Fruit fly (Drosophila melanogaster) whole organism, embryonic: Measurements from ENCODE around the gene Tango5.

Experiments used
- B-H2 ChIP-seq: fragments of 200-800 bp; sonication (Bioruptor generic); optimal IDR thresholded peaks from 2 replicates; lab custom pipeline; 2018; ENCODE audit warnings: missing biosample characterization, mild to moderate bottlenecking, missing genetic modification characterization
- BEAF-32 ChIP-seq: fragments of 200-800 bp; sonication (Bioruptor generic); optimal IDR thresholded peaks from 3 replicates; lab custom pipeline; 2017; ENCODE audit warnings: missing biosample characterization, missing genetic modification characterization, mild to moderate bottlenecking, moderate library complexity, missing genetic modification reagents
- CG10979 ChIP-seq: fragments of 200-800 bp; sonication (Bioruptor generic); optimal IDR thresholded peaks from 2 replicates; lab custom pipeline; 2018; ENCODE audit warnings: missing biosample characterization, mild to moderate bottlenecking, missing genetic modification characterization, moderate library complexity
- CG11560 ChIP-seq: fragments of 200-800 bp; sonication (Bioruptor generic); IDR thresholded peaks from 3 replicates; pipeline ENCODE4 v1.3.6; 2022; ENCODE audit warnings: missing biosample characterization, missing genetic modification characterization
- CG12155 ChIP-seq: fragments of 200-800 bp; sonication (Bioruptor generic); optimal IDR thresholded peaks from 3 replicates; lab custom pipeline; 2016; ENCODE audit warnings: missing biosample characterization, missing genetic modification characterization
- CG13296 ChIP-seq: fragments of 200-800 bp; sonication (Bioruptor generic); optimal IDR thresholded peaks from 3 replicates; lab custom pipeline; 2018; ENCODE audit warnings: missing biosample characterization, mild to moderate bottlenecking, missing genetic modification characterization
- CG14965 ChIP-seq: fragments of 200-800 bp; sonication (Bioruptor generic); optimal IDR thresholded peaks from 2 replicates; lab custom pipeline; 2016; ENCODE audit warnings: missing biosample characterization, missing genetic modification characterization, borderline replicate concordance
- CG15269 ChIP-seq: fragments of 200-800 bp; sonication (Bioruptor generic); optimal IDR thresholded peaks from 2 replicates; lab custom pipeline; 2018; ENCODE audit warnings: missing biosample characterization, mild to moderate bottlenecking, missing genetic modification characterization, moderate library complexity
- CG17361 ChIP-seq: fragments of 200-800 bp; sonication (Bioruptor generic); IDR thresholded peaks from 3 replicates; pipeline ENCODE4 v1.3.6; 2022; ENCODE audit warnings: missing biosample characterization, missing genetic modification characterization
- CG1832 ChIP-seq: fragments of 200-800 bp; sonication (Bioruptor generic); optimal IDR thresholded peaks from 2 replicates; lab custom pipeline; 2017; ENCODE audit warnings: missing biosample characterization, mild to moderate bottlenecking, missing genetic modification characterization, inconsistent platforms
- CG2202 ChIP-seq: fragments of 200-800 bp; sonication (Bioruptor generic); optimal IDR thresholded peaks from 2 replicates; lab custom pipeline; 2018; ENCODE audit warnings: missing biosample characterization, mild to moderate bottlenecking, missing genetic modification characterization
- CG30403 ChIP-seq: fragments of 200-800 bp; sonication (Bioruptor generic); optimal IDR thresholded peaks from 3 replicates; lab custom pipeline; 2016; ENCODE audit warnings: missing biosample characterization, missing genetic modification characterization
- CG30431 ChIP-seq: fragments of 200-800 bp; sonication (Bioruptor generic); optimal IDR thresholded peaks from 2 replicates; lab custom pipeline; 2017; ENCODE audit warnings: missing biosample characterization, missing genetic modification characterization
- CG3163 ChIP-seq: fragments of 200-800 bp; sonication (Bioruptor generic); optimal IDR thresholded peaks from 3 replicates; lab custom pipeline; 2016; ENCODE audit warnings: missing biosample characterization, missing genetic modification characterization
- CG32772 ChIP-seq: fragments of 200-800 bp; sonication (Bioruptor generic); IDR thresholded peaks from 2 replicates; pipeline ENCODE4 v1.3.6; 2022; ENCODE audit warnings: missing biosample characterization, missing genetic modification characterization
- CG3281 ChIP-seq: fragments of 200-800 bp; sonication (Bioruptor generic); optimal IDR thresholded peaks from 3 replicates; lab custom pipeline; 2017; ENCODE audit warnings: missing biosample characterization, mild to moderate bottlenecking, missing genetic modification characterization
- CG42726 ChIP-seq: fragments of 200-800 bp; sonication (Bioruptor generic); IDR thresholded peaks from 2 replicates; pipeline ENCODE4 v1.3.6; 2022; ENCODE audit warnings: missing biosample characterization, missing genetic modification characterization; ENCODE audit not compliant: partially characterized antibody
- CG4282 ChIP-seq: fragments of 200-800 bp; sonication (Bioruptor generic); optimal IDR thresholded peaks from 2 replicates; lab custom pipeline; 2016; ENCODE audit warnings: missing biosample characterization, missing genetic modification characterization
- CG4424 ChIP-seq: fragments of 200-800 bp; sonication (Bioruptor generic); optimal IDR thresholded peaks from 3 replicates; lab custom pipeline; 2016; ENCODE audit warnings: missing biosample characterization, missing genetic modification characterization
- CG6765 ChIP-seq: fragments of 200-800 bp; sonication (Bioruptor generic); optimal IDR thresholded peaks from 3 replicates; lab custom pipeline; 2017; ENCODE audit warnings: missing biosample characterization, mild to moderate bottlenecking, missing genetic modification characterization
- CG7271 ChIP-seq: fragments of 200-800 bp; sonication (Bioruptor generic); optimal IDR thresholded peaks from 2 replicates; lab custom pipeline; 2018; ENCODE audit warnings: missing biosample characterization, mild to moderate bottlenecking, missing genetic modification characterization, moderate library complexity
- CG7745 ChIP-seq: fragments of 200-800 bp; sonication (Bioruptor generic); optimal IDR thresholded peaks from 2 replicates; lab custom pipeline; 2018; ENCODE audit warnings: missing biosample characterization, mild to moderate bottlenecking, missing genetic modification characterization, moderate library complexity
- Doc3 ChIP-seq: fragments of 200-800 bp; sonication (Bioruptor generic); IDR thresholded peaks from 3 replicates; pipeline ENCODE4 v1.3.6; 2022; ENCODE audit warnings: missing biosample characterization, missing genetic modification characterization; ENCODE audit not compliant: partially characterized antibody
- Elba2 ChIP-seq: fragments of 200-800 bp; sonication (Bioruptor generic); optimal IDR thresholded peaks from 3 replicates; lab custom pipeline; 2016; ENCODE audit warnings: missing biosample characterization, missing genetic modification characterization
- Ets65A ChIP-seq: fragments of 200-800 bp; sonication (Bioruptor generic); peaks from one replicate; lab custom pipeline; 2016; ENCODE audit warnings: missing biosample characterization, missing genetic modification characterization
- Fer1 ChIP-seq: fragments of 200-800 bp; sonication (Bioruptor generic); optimal IDR thresholded peaks from 2 replicates; lab custom pipeline; 2017; ENCODE audit warnings: missing biosample characterization, mild to moderate bottlenecking, missing genetic modification characterization
- H15 ChIP-seq: fragments of 200-800 bp; sonication (Bioruptor generic); IDR thresholded peaks from 3 replicates; pipeline ENCODE4 v1.3.6; 2022; ENCODE audit warnings: missing biosample characterization, missing genetic modification characterization
- NC2α ChIP-seq: fragments of 200-800 bp; sonication (Bioruptor generic); optimal IDR thresholded peaks from 2 replicates; lab custom pipeline; 2016; ENCODE audit warnings: missing biosample characterization, missing genetic modification characterization
- NK7.1 ChIP-seq: fragments of 200-800 bp; sonication (Bioruptor generic); optimal IDR thresholded peaks from 3 replicates; lab custom pipeline; 2016; ENCODE audit warnings: missing biosample characterization, missing genetic modification characterization
- Oaz ChIP-seq: fragments of 200-800 bp; sonication (Bioruptor generic); IDR thresholded peaks from 2 replicates; pipeline ENCODE4 v1.3.6; 2022; ENCODE audit warnings: missing biosample characterization, missing genetic modification characterization
- bab2 ChIP-seq: fragments of 200-800 bp; sonication (Bioruptor generic); optimal IDR thresholded peaks from 2 replicates; lab custom pipeline; 2016; ENCODE audit warnings: missing biosample characterization, missing genetic modification characterization
- btn ChIP-seq: fragments of 200-800 bp; sonication (Bioruptor generic); optimal IDR thresholded peaks from 2 replicates; lab custom pipeline; 2016; ENCODE audit warnings: missing biosample characterization, missing genetic modification characterization
- chn ChIP-seq: fragments of 200-800 bp; sonication (Bioruptor generic); optimal IDR thresholded peaks from 2 replicates; lab custom pipeline; 2016; ENCODE audit warnings: missing biosample characterization, missing genetic modification characterization
- ci ChIP-seq: fragments of 200-800 bp; sonication (Bioruptor generic); IDR thresholded peaks from 3 replicates; pipeline ENCODE4 v1.3.6; 2022; ENCODE audit warnings: missing biosample characterization, missing genetic modification characterization
- disco-r ChIP-seq: fragments of 200-800 bp; sonication (Bioruptor generic); optimal IDR thresholded peaks from 2 replicates; lab custom pipeline; 2016; ENCODE audit warnings: missing biosample characterization, missing genetic modification characterization
- dmrt11E ChIP-seq: fragments of 200-800 bp; sonication (Bioruptor generic); optimal IDR thresholded peaks from 3 replicates; lab custom pipeline; 2018; ENCODE audit warnings: missing biosample characterization, mild to moderate bottlenecking, missing genetic modification characterization, moderate library complexity
- ewg ChIP-seq: fragments of 200-800 bp; sonication (Bioruptor generic); optimal IDR thresholded peaks from 3 replicates; lab custom pipeline; 2017; ENCODE audit warnings: mild to moderate bottlenecking, missing biosample characterization, missing genetic modification reagents, missing genetic modification characterization
- gsb-n ChIP-seq: fragments of 200-800 bp; sonication (Bioruptor generic); optimal IDR thresholded peaks from 3 replicates; lab custom pipeline; 2018; ENCODE audit warnings: missing biosample characterization, mild to moderate bottlenecking, missing genetic modification characterization
- ind ChIP-seq: fragments of 200-800 bp; sonication (Bioruptor generic); optimal IDR thresholded peaks from 3 replicates; lab custom pipeline; 2016; ENCODE audit warnings: missing biosample characterization, missing genetic modification characterization
- mld ChIP-seq: fragments of 200-800 bp; sonication (Bioruptor generic); IDR thresholded peaks from 3 replicates; pipeline ENCODE4 v1.3.6; 2022; ENCODE audit warnings: missing biosample characterization, missing genetic modification characterization; ENCODE audit not compliant: partially characterized antibody
- nmo ChIP-seq: fragments of 200-800 bp; sonication (Bioruptor generic); optimal IDR thresholded peaks from 2 replicates; lab custom pipeline; 2018; ENCODE audit warnings: missing biosample characterization, mild to moderate bottlenecking, missing genetic modification characterization, moderate library complexity
- p53 ChIP-seq: fragments of 200-800 bp; sonication (Bioruptor generic); optimal IDR thresholded peaks from 2 replicates; lab custom pipeline; 2016; ENCODE audit warnings: missing biosample characterization, missing genetic modification characterization
- pfk ChIP-seq: fragments of 200-800 bp; sonication (Bioruptor generic); optimal IDR thresholded peaks from 2 replicates; lab custom pipeline; 2018; ENCODE audit warnings: missing biosample characterization, mild to moderate bottlenecking, missing genetic modification characterization, moderate library complexity
- prd ChIP-seq, 3 experiments: fragments of >200 bp in 2 of 3; fragments of 200-800 bp in 1 of 3; sonication (Bioruptor generic) in 1 of 3; optimal IDR thresholded peaks in 2 of 3; IDR thresholded peaks in 1 of 3; 2 replicates in 2 of 3; 3 replicates in 1 of 3; pipeline versions ENCODE4 v1.3.6 to Lab custom; 2017 to 2022; ENCODE audit warnings: missing biosample characterization in 1 of 3, missing genetic modification characterization in 1 of 3
- scrt ChIP-seq: fragments of 200-800 bp; sonication (Bioruptor generic); optimal IDR thresholded peaks from 2 replicates; lab custom pipeline; 2018; ENCODE audit warnings: missing biosample characterization, mild to moderate bottlenecking, missing genetic modification characterization, moderate library complexity
- sima ChIP-seq: fragments of 200-800 bp; sonication (Bioruptor generic); optimal IDR thresholded peaks from 2 replicates; lab custom pipeline; 2016; ENCODE audit warnings: missing biosample characterization, missing genetic modification characterization
- slou ChIP-seq: fragments of 200-800 bp; sonication (Bioruptor generic); optimal IDR thresholded peaks from 3 replicates; lab custom pipeline; 2016; ENCODE audit warnings: missing biosample characterization, missing genetic modification characterization
- unc-4 ChIP-seq: fragments of 200-800 bp; sonication (Bioruptor generic); IDR thresholded peaks from 2 replicates; pipeline ENCODE4 v1.3.6; 2022; ENCODE audit warnings: missing biosample characterization, missing genetic modification characterization; ENCODE audit not compliant: partially characterized antibody

Gene Tango5

dm6 chrX:10802457-10803378, 38.5 kb upstream of the Tango5 start (continued):
- TF ChIP-seq CG7271 (tag; lab: Kevin White, UChicago) (no peak), pfk (GFP tag; lab: Kevin White, UChicago) (no peak), CG42726 (GFP tag; lab: Robert Waterston, UW) (no peak), CG1832 (GFP tag; lab: Kevin White, UChicago) (no peak), CG30431 (GFP tag; lab: Kevin White, UChicago) (no peak), BEAF-32 (GFP tag; lab: Kevin White, UChicago) (no peak), CG14965 (GFP tag; lab: Kevin White, UChicago) (no peak), bab2 (no peak), chn (GFP tag; lab: Kevin White, UChicago) (no peak), CG4282 (GFP tag; lab: Kevin White, UChicago) (no peak), Ets65A (GFP tag; lab: Kevin White, UChicago) (peak; percentile 64), Fer1 (peak; percentile 60), CG2202 (tag; lab: Kevin White, UChicago) (peak; percentile 16), ind (GFP tag; lab: Kevin White, UChicago) (peak; percentile 37), CG3163 (GFP tag; lab: Kevin White, UChicago) (no peak), CG6765 (GFP tag; lab: Kevin White, UChicago) (peak; percentile 52), CG10979 (peak; percentile 79), NC2α (GFP tag; lab: Kevin White, UChicago) (no peak), CG17361 (GFP tag; lab: Robert Waterston, UW) (peak; percentile 87), CG11560 (tag; lab: Robert Waterston, UW) (no peak), disco-r (GFP tag; lab: Kevin White, UChicago) (no peak), scrt (GFP tag; lab: Kevin White, UChicago) (peak; percentile 15), p53 (GFP tag; lab: Kevin White, UChicago) (no peak), CG7745 (tag; lab: Kevin White, UChicago) (no peak), sima (GFP tag; lab: Kevin White, UChicago) (no peak), CG15269 (tag; lab: Kevin White, UChicago) (peak; percentile 82), H15 (no peak), Doc3 (no peak), CG32772 (peak; percentile 38; the same call in 1 of the 2 replicates), CG13296 (GFP tag; lab: Kevin White, UChicago) (peak; percentile 58), unc-4 (GFP tag; lab: Robert Waterston, UW) (no peak), gsb-n (tag; lab: Kevin White, UChicago) (peak; percentile 65), CG12155 (GFP tag; lab: Kevin White, UChicago) (no peak), CG30403 (GFP tag; lab: Kevin White, UChicago) (no peak), ewg (GFP tag; lab: Kevin White, UChicago) (peak; percentile 33), slou (no peak), prd (optimal IDR thresholded peaks at IDR 0.05; lab: Kevin White, UChicago) (no peak), prd (GFP tag; IDR thresholded peaks at IDR 0.05; lab: Robert Waterston, UW) (peak; percentile 57; the same call in 2 of the 3 replicates), Oaz (GFP tag; lab: Robert Waterston, UW) (no peak), dmrt11E (tag; lab: Kevin White, UChicago) (peak; percentile 68), mld (no peak), B-H2 (GFP tag; lab: Kevin White, UChicago) (peak; percentile 15), NK7.1 (GFP tag; lab: Kevin White, UChicago) (no peak), nmo (GFP tag; lab: Kevin White, UChicago) (peak; percentile 85), CG3281 (GFP tag; lab: Kevin White, UChicago) (no peak), Elba2 (no peak), btn (no peak), ci (GFP tag; lab: Robert Waterston, UW) (0 out of 3 replicates have a peak, but pooled peaks have one; percentile 4), CG4424 (GFP tag; lab: Kevin White, UChicago) (peak; percentile 38)
